Worm (Caenorhabditis elegans) whole organism, young adult: ENCODE measurements around the gene dhs-14.
A peak's percentile ranks its signal among the peaks of the same experiment; 100 is the strongest.

ENCODE experiments used
- B0261.1 ChIP-seq: sonication (generic microtip); optimal IDR thresholded peaks from 2 replicates; lab custom pipeline; 2016; ENCODE audit warnings: mild to moderate bottlenecking, missing genetic modification characterization, moderate library complexity, missing compliant biosample characterization
- F10E7.11 ChIP-seq: sonication (generic microtip); optimal IDR thresholded peaks from 2 replicates; lab custom pipeline; 2017; ENCODE audit warnings: mild to moderate bottlenecking, missing genetic modification characterization, moderate library complexity, missing compliant biosample characterization
- F37B4.10 ChIP-seq: fragments of 200-800 bp; sonication (Bioruptor generic); IDR thresholded peaks from 2 replicates; pipeline ENCODE4 v1.3.6; 2022; ENCODE audit warnings: missing genetic modification characterization, missing compliant biosample characterization
- F55B11.4 ChIP-seq: sonication (generic microtip); optimal IDR thresholded peaks from 2 replicates; lab custom pipeline; 2016; ENCODE audit warnings: missing compliant biosample characterization, missing genetic modification characterization, borderline replicate concordance; ENCODE audit not compliant: insufficient read depth
- T26A5.8 ChIP-seq: sonication (generic microtip); optimal IDR thresholded peaks from 2 replicates; lab custom pipeline; 2016; ENCODE audit warnings: missing genetic modification characterization, missing compliant biosample characterization
- ZK185.1 ChIP-seq: sonication (generic microtip); optimal IDR thresholded peaks from 2 replicates; lab custom pipeline; 2016; ENCODE audit warnings: mild to moderate bottlenecking, missing genetic modification characterization, missing compliant biosample characterization; ENCODE audit not compliant: poor library complexity, severe bottlenecking
- attf-5 ChIP-seq: fragments of 200-800 bp; sonication (Bioruptor generic); optimal IDR thresholded peaks from 2 replicates; lab custom pipeline; 2018; ENCODE audit warnings: mild to moderate bottlenecking, missing genetic modification characterization, missing compliant biosample characterization
- bed-2 ChIP-seq: fragments of 200-800 bp; sonication (Bioruptor generic); IDR thresholded peaks from 2 replicates; pipeline ENCODE4 v1.3.6; 2022; ENCODE audit warnings: missing genetic modification reagents, missing genetic modification characterization, missing compliant biosample characterization
- ceh-40 ChIP-seq: fragments of 200-800 bp; sonication (Bioruptor generic); IDR thresholded peaks from 2 replicates; pipeline ENCODE4 v1.3.6; 2022; ENCODE audit warnings: missing genetic modification characterization, missing compliant biosample characterization
- ceh-58 ChIP-seq: fragments of 200-800 bp; sonication (Bioruptor generic); IDR thresholded peaks from 2 replicates; pipeline ENCODE4 v1.3.6; 2022; ENCODE audit warnings: missing genetic modification characterization, missing compliant biosample characterization
- dox-1 ChIP-seq: fragments of 200-800 bp; sonication (Bioruptor generic); IDR thresholded peaks from 2 replicates; pipeline ENCODE4 v1.3.6; 2022; ENCODE audit warnings: missing genetic modification reagents, missing genetic modification characterization, missing compliant biosample characterization
- egl-44 ChIP-seq: fragments of 200-800 bp; sonication (Bioruptor generic); IDR thresholded peaks from 2 replicates; pipeline ENCODE4 v1.3.6; 2022; ENCODE audit warnings: missing genetic modification reagents, missing genetic modification characterization, missing compliant biosample characterization
- egrh-3 ChIP-seq: fragments of 200-800 bp; sonication (Bioruptor generic); IDR thresholded peaks from 2 replicates; pipeline ENCODE4 v1.3.6; 2022; ENCODE audit warnings: missing genetic modification reagents, missing genetic modification characterization, missing compliant biosample characterization
- fkh-3 ChIP-seq: sonication (generic microtip); optimal IDR thresholded peaks from 2 replicates; lab custom pipeline; 2016; ENCODE audit warnings: mild to moderate bottlenecking, missing genetic modification characterization, missing compliant biosample characterization
- lsy-27 ChIP-seq: sonication (generic microtip); optimal IDR thresholded peaks from 2 replicates; lab custom pipeline; 2017; ENCODE audit warnings: missing genetic modification characterization, mild to moderate bottlenecking, missing compliant biosample characterization, antibody characterized with exemption, missing genotype, borderline replicate concordance; ENCODE audit not compliant: insufficient read depth
- madf-6 ChIP-seq: fragments of 200-800 bp; sonication (Bioruptor generic); IDR thresholded peaks from 2 replicates; pipeline ENCODE4 v1.3.6; 2022; ENCODE audit warnings: missing genetic modification reagents, missing genetic modification characterization, missing compliant biosample characterization
- mcd-1 ChIP-seq: fragments of 200-800 bp; sonication (Bioruptor generic); IDR thresholded peaks from 2 replicates; pipeline ENCODE4 v1.3.6; 2022; ENCODE audit warnings: missing genetic modification reagents, missing genetic modification characterization, missing compliant biosample characterization
- nfyb-1 ChIP-seq: fragments of 200-800 bp; sonication (Bioruptor generic); IDR thresholded peaks from 2 replicates; pipeline ENCODE4 v1.3.6; 2022; ENCODE audit warnings: missing genetic modification reagents, missing genetic modification characterization, missing compliant biosample characterization
- nhr-90 ChIP-seq: sonication (generic microtip); optimal IDR thresholded peaks from 2 replicates; lab custom pipeline; 2016; ENCODE audit warnings: missing genotype, mild to moderate bottlenecking, missing genetic modification characterization, missing compliant biosample characterization
- rpc-1 ChIP-seq, 2 experiments: fragments of 150-350 bp in 1 of 2; sonication (generic microtip) in 1 of 2; optimal IDR thresholded peaks; 2 replicates each; lab custom pipeline; 2014 to 2018; ENCODE audit warnings: missing biosample characterization in 1 of 2, missing genetic modification characterization in 1 of 2, missing genetic modification reagents in 1 of 2, missing genotype in 1 of 2
- sea-2 ChIP-seq: fragments of 200-800 bp; sonication (Bioruptor generic); IDR thresholded peaks from 2 replicates; pipeline ENCODE4 v1.3.6; 2022; ENCODE audit warnings: missing genetic modification characterization, missing compliant biosample characterization
- snpc-1.1 ChIP-seq: sonication (generic microtip); optimal IDR thresholded peaks from 2 replicates; lab custom pipeline; 2017; ENCODE audit warnings: missing genetic modification characterization, mild to moderate bottlenecking, missing compliant biosample characterization, antibody characterized with exemption, moderate library complexity, missing genotype, missing genetic modification reagents; ENCODE audit not compliant: insufficient read depth
- snpc-1.3 ChIP-seq: sonication (generic microtip); optimal IDR thresholded peaks from 2 replicates; lab custom pipeline; 2017; ENCODE audit warnings: missing genetic modification characterization, mild to moderate bottlenecking, missing compliant biosample characterization, antibody characterized with exemption, moderate library complexity, missing genotype, missing genetic modification reagents; ENCODE audit not compliant: insufficient read depth
- snpc-4 ChIP-seq, 5 experiments: fragments of 150-350 bp in 1 of 5; sonication (generic microtip) in 4 of 5; optimal IDR thresholded peaks; 2 replicates each; lab custom pipeline; 2014 to 2018; ENCODE audit warnings: missing genetic modification characterization in 5 of 5, missing biosample characterization in 3 of 5, antibody characterized with exemption in 2 of 5, mild to moderate bottlenecking in 2 of 5, missing compliant biosample characterization in 2 of 5, missing genotype in 2 of 5, moderate library complexity in 2 of 5, missing genetic modification reagents in 1 of 5
- zfh-2 ChIP-seq: fragments of 200-800 bp; sonication (Bioruptor generic); conservative IDR thresholded peaks from 2 replicates; pipeline ENCODE4 v1.3.6; 2022; ENCODE audit warnings: missing genetic modification reagents, missing genetic modification characterization, missing compliant biosample characterization
- zim-3 ChIP-seq: sonication (generic microtip); optimal IDR thresholded peaks from 2 replicates; lab custom pipeline; 2017; ENCODE audit warnings: mild to moderate bottlenecking, missing genetic modification characterization, moderate library complexity, missing compliant biosample characterization
- ztf-22 ChIP-seq: fragments of 200-800 bp; sonication (Bioruptor generic); optimal IDR thresholded peaks from 2 replicates; lab custom pipeline; 2018; ENCODE audit warnings: mild to moderate bottlenecking, missing genetic modification characterization, moderate library complexity, missing compliant biosample characterization
- ztf-25 ChIP-seq: fragments of 200-800 bp; sonication (Bioruptor generic); IDR thresholded peaks from 2 replicates; pipeline ENCODE4 v1.3.6; 2022; ENCODE audit warnings: missing genetic modification reagents, missing genetic modification characterization, missing compliant biosample characterization
- ztf-3 ChIP-seq: fragments of 200-800 bp; sonication (Bioruptor generic); optimal IDR thresholded peaks from 2 replicates; lab custom pipeline; 2018; ENCODE audit warnings: mild to moderate bottlenecking, missing genetic modification characterization, missing compliant biosample characterization

Gene dhs-14

DNA sequence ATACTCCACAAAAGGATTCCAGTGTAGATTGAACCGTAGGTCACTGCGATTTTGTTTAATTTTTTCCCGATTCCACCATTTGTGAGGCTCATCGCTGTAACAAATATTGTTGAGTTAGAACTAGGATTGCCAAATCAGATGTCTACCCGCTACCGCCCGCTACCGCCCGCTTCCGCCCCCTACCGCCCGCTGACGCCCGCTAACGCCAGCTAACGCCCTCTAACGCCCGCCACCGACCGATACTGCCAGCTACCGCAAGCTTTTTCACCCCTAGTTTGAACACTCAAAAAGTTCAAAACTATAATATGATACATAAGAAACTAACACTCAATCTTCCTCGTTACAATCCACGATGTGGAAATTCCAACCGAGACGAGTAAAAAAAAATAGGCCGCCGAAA, 6.6 kb downstream of the dhs-14 start:
- TF ChIP-seq egrh-3 (GFP tag; lab: Robert Waterston, UW) = peak; percentile 28; the same call in 1 of the 2 replicates
- TF ChIP-seq ztf-3 (GFP tag; lab: Kevin White, UChicago) = no peak
- TF ChIP-seq ceh-58 (GFP tag; lab: Robert Waterston, UW) = no peak
- peak; percentile 75 for TF ChIP-seq zfh-2 (GFP tag; lab: Robert Waterston, UW)
- no peak for TF ChIP-seq nhr-90 (tag; lab: Kevin White, UChicago)
- TF ChIP-seq ztf-22 = no peak
- TF ChIP-seq ZK185.1 = no peak
- TF ChIP-seq lsy-27 (tag; lab: Kevin White, UChicago) = no peak
- TF ChIP-seq bed-2 (GFP tag; lab: Robert Waterston, UW) = no peak
- no peak for TF ChIP-seq snpc-4 (GFP tag; optimal IDR thresholded peaks at IDR 0.05; lab: Kevin White, UChicago)
- no peak for TF ChIP-seq snpc-4 (tag; optimal IDR thresholded peaks at IDR 0.05; lab: Kevin White, UChicago)
- no peak for TF ChIP-seq zim-3 (tag; lab: Kevin White, UChicago)

DNA sequence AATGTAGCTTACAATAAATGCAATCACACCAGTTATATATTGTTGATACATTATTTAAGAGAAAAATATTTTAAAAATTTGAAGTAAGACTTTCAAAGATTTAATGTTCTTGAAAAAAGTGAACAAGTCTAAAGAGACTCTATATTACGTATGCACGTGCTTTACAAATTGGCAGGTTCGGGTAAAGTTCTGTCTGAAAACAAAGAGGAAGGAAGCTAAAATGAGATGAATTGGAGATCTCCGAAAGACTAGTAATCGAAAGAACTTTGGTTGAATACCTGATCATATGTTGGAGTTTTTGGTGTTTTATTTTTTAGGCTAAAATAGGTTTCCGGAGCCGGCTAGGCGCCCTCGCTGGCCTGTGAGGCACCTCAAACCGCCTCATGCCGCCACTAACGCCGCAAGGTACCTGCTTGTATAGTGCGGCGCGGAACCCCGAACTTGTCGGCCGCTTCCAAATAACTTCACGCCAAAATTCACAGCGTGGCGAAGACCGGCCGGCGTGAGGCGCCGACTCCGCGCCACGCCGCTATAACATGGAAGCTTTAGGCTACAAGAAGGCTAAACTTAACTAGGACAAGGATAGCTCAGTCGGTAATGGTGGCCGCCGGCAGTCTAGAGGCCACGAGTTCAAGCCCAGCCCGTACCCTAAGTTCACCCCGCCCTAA, 7.6 kb downstream of the dhs-14 start, which contains the start of gene srx-28:
srx-28 (minus strand) TSS at position 51 of the 668 bp plus-strand sequence.
- TF ChIP-seq rpc-1 (optimal IDR thresholded peaks at IDR 0.05; lab: Kevin White, UChicago) = peak; percentile 29
- no peak for TF ChIP-seq rpc-1 (tag; optimal IDR thresholded peaks at IDR 0.05; lab: Kevin White, UChicago)
- TF ChIP-seq egrh-3 (GFP tag; lab: Robert Waterston, UW) = peak; percentile 33; the same call in 1 of the 2 replicates
- 0 out of 2 replicates have a peak, but pooled peaks have one; percentile 38 for TF ChIP-seq ztf-25
- no peak for TF ChIP-seq F10E7.11
- 0 out of 2 replicates have a peak, but pooled peaks have one; percentile 84 for TF ChIP-seq F37B4.10 (GFP tag; lab: Robert Waterston, UW)
- peak; percentile 26; the same call in 1 of the 2 replicates for TF ChIP-seq nfyb-1 (GFP tag; lab: Robert Waterston, UW)
- peak; percentile 6 for TF ChIP-seq B0261.1
- TF ChIP-seq snpc-4 (GFP tag; optimal IDR thresholded peaks at IDR 0.05; lab: Kevin White, UChicago) = no peak
- TF ChIP-seq snpc-4 (tag; optimal IDR thresholded peaks at IDR 0.05; lab: Kevin White, UChicago) = peak in 2 of 4 experiments; percentile 75 to 87
- TF ChIP-seq mcd-1 (GFP tag; lab: Robert Waterston, UW) = peak; percentile 43; the same call in 1 of the 2 replicates
- peak; percentile 14 for TF ChIP-seq fkh-3
- TF ChIP-seq dox-1 = peak; percentile 47; the same call in 1 of the 2 replicates
- no peak for TF ChIP-seq egl-44 (GFP tag; lab: Robert Waterston, UW)
- no peak for TF ChIP-seq sea-2 (GFP tag; lab: Robert Waterston, UW)
- TF ChIP-seq snpc-1.1 (tag; lab: Kevin White, UChicago) = peak; percentile 68

DNA sequence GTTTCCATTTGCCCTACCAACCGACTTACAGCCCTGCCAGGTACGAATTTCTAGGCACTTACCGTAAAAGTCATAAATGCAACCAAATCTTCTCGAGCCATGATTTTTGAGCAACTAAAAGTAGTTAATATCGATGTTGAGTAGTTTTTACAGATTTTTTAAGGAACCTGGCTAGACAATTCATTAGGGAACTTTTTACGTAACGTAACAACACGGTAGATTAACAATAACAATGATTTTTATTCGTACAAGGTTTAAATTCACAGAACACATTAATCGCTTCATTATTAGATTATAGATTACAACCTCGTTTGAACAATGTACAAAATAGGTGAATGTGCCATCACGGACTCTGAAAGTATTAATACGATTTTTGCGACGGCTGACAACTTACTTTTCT, 12.0 kb downstream of the dhs-14 start, which contains the start of gene srx-26:
srx-26 (minus strand) TSS at position 101 of the 400 bp plus-strand sequence.
- no peak for TF ChIP-seq madf-6 (GFP tag; lab: Robert Waterston, UW)
- no peak for TF ChIP-seq T26A5.8 (tag; lab: Kevin White, UChicago)
- no peak for TF ChIP-seq ZK185.1
- no peak for TF ChIP-seq egrh-3 (GFP tag; lab: Robert Waterston, UW)
- no peak for TF ChIP-seq snpc-1.3
- TF ChIP-seq attf-5 (GFP tag; lab: Kevin White, UChicago) = no peak
- TF ChIP-seq ceh-40 (GFP tag; lab: Robert Waterston, UW) = no peak
- no peak for TF ChIP-seq F55B11.4 (tag; lab: Kevin White, UChicago)
- TF ChIP-seq, all 124 proteins: peak for 0

DNA sequence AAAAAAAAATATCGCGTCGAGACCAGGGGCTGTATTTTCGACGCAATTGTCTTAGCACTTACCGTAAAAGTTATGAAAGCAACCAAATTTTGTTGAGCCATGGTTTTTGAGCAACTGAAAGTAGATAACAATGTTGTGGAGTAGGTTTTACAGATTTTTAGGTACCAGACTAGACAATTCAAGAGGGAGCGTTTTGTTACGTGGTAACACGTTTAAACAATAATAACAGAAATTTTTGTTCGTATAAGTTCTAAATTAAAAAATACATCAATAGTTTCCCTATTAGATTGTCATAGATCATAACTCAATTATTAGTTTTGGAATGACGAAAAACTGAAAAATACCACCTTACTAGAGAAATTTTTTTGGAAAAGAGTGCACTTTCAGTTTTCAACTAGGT, 15.0 kb downstream of the dhs-14 start, which contains the start of gene srx-24:
srx-24 (minus strand) TSS at position 101 of the 400 bp plus-strand sequence.
- TF ChIP-seq sea-2 (GFP tag; lab: Robert Waterston, UW) = no peak
- no peak for TF ChIP-seq nhr-90 (tag; lab: Kevin White, UChicago)
